Fruit fly (Drosophila melanogaster) whole organism, embryonic: ENCODE results near the gene mtsh.

Experiments used
- Vsx1 ChIP-seq: fragments of 200-800 bp; sonication (Bioruptor generic); optimal IDR thresholded peaks from 2 replicates; lab custom pipeline; 2017; ENCODE audit warnings: missing biosample characterization, mild to moderate bottlenecking, missing genetic modification characterization, missing genetic modification reagents
- bsh ChIP-seq, 2 experiments: fragments of 200-800 bp; sonication (Bioruptor generic); optimal IDR thresholded peaks; 2 replicates each; lab custom pipeline; 2017 to 2018; ENCODE audit warnings: mild to moderate bottlenecking in 2 of 2, missing biosample characterization in 2 of 2, missing genetic modification characterization in 2 of 2, moderate library complexity in 1 of 2
- tin ChIP-seq: fragments of 200-800 bp; sonication (Bioruptor generic); optimal IDR thresholded peaks from 3 replicates; lab custom pipeline; 2016; ENCODE audit warnings: missing biosample characterization, missing genetic modification characterization
- trh ChIP-seq: fragments of 200-800 bp; sonication (Bioruptor generic); optimal IDR thresholded peaks from 2 replicates; lab custom pipeline; 2016; ENCODE audit warnings: missing biosample characterization, missing genetic modification characterization
- zfh1 ChIP-seq: fragments of 200-800 bp; sonication (Bioruptor generic); IDR thresholded peaks from 3 replicates; pipeline ENCODE4 v1.3.6; 2022; ENCODE audit warnings: missing biosample characterization, missing genetic modification characterization

DNA sequence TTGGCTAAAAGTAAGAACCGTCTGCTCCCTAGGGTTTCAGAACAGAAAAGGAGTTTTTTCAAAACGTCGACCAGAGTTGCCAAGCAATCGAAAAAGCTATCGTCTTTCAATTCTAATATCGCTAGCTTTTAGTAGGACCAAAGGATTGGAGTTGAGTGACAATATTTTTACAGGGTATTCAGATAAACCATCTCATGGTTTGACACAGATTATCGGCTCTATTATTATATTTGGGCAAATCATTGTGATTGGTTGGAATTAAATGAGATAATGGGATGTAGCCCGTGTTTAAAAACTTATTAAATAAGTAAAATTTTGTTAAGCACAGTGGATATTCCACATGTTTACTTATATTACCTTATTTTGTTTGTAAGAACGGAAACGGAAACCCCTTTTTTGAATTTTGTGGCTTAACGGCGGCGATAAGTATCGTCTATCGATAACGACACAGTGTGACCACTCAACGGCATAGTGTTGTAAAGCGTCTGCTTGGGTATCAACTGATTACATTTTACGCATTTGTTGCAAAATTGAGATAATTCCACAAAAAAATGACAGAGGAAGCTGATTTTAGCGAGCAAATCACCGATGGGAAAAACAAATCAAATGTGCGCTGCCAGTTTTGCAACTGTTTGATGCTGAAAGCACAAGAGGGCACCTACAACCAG, at the start of gene mtsh, which contains the start of gene strat:
- TF ChIP-seq trh (GFP tag; lab: Kevin White, UChicago): no peak
- TF ChIP-seq Vsx1 (GFP tag; lab: Kevin White, UChicago): no peak
- TF ChIP-seq bsh (GFP tag; optimal IDR thresholded peaks at IDR 0.05; lab: Kevin White, UChicago): peak in 1 of 2 experiments; percentile 39
- TF ChIP-seq tin (GFP tag; lab: Kevin White, UChicago): peak; percentile 35
- peak; percentile 74 for TF ChIP-seq zfh1 (GFP tag; lab: Robert Waterston, UW)
